Worm (Caenorhabditis elegans): ENCODE measurements around the gene C49F8.15.

DNA sequence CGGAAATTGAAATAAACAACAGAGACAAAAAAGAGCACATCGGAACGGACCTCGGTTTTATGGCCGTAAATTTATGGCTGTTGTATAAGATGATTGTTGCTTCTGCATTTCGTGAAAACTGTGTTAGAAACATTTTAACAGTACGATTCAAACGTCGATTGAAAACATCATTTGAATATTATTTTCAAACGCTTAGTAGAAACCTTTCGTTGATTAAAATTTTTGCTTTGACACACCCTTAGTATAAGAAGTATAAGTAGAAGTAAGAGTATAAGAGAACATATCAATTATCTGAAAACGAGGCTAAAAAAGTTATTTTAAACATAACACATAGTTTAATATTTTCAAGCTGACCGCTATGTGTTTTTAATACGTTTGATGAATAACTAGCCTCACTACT lies 22.4 kb upstream of the C49F8.15 start:
- no peak for TF ChIP-seq ceh-19 (GFP tag; optimal IDR thresholded peaks at IDR 0.05)
- no peak for TF ChIP-seq pqm-1 (tag; optimal IDR thresholded peaks at IDR 0.05)
- TF ChIP-seq unc-86 (tag; optimal IDR thresholded peaks at IDR 0.05): no peak
- no peak for TF ChIP-seq zip-5 (tag; optimal IDR thresholded peaks at IDR 0.05)
- TF ChIP-seq ceh-18 (tag; optimal IDR thresholded peaks at IDR 0.05): no peak
- TF ChIP-seq sox-2 (GFP tag; IDR thresholded peaks at IDR 0.05): no peak
- TF ChIP-seq ahr-1 (tag; optimal IDR thresholded peaks at IDR 0.05): no peak
- no peak for TF ChIP-seq eyg-1 (tag; optimal IDR thresholded peaks at IDR 0.05)
- TF ChIP-seq pha-4 (tag; optimal IDR thresholded peaks at IDR 0.05): no peak
- no peak for TF ChIP-seq hlh-13 (GFP tag; optimal IDR thresholded peaks at IDR 0.05)
- no peak for TF ChIP-seq F13H6.1 (tag; optimal IDR thresholded peaks at IDR 0.05)
- TF ChIP-seq tbx-2 (tag; optimal IDR thresholded peaks at IDR 0.05): no peak
